Worm (Caenorhabditis elegans): ENCODE measurements around the gene F16G10.5.

The F16G10.5 gene

ce11 chrII:2378465-2379009, 11.4 kb downstream of the F16G10.5 start (continued):
- TF ChIP-seq sea-2 (GFP tag; IDR thresholded peaks at IDR 0.05) (no peak), egrh-3 (GFP tag; IDR thresholded peaks at IDR 0.05) (no peak), dpl-1 (GFP tag; optimal IDR thresholded peaks at IDR 0.05) (no peak), Y67H2A.10 (GFP tag; conservative IDR thresholded peaks at IDR 0.05) (no peak), sdz-38 (tag; optimal IDR thresholded peaks at IDR 0.05) (no peak), die-1 (tag; optimal IDR thresholded peaks at IDR 0.05) (no peak), dox-1 (GFP tag; IDR thresholded peaks at IDR 0.05) (peak; percentile 90; the same call in 1 of the 2 replicates), aptf-3 (GFP tag; IDR thresholded peaks at IDR 0.05) (no peak), lsy-27 (tag; optimal IDR thresholded peaks at IDR 0.05; ENCODE audit: borderline replicate concordance, insufficient read depth) (no peak), F57C9.4 (tag; optimal IDR thresholded peaks at IDR 0.05) (no peak), D2030.7 (GFP tag; IDR thresholded peaks at IDR 0.05) (no peak), ceh-40 (GFP tag; IDR thresholded peaks at IDR 0.05) (0 out of 2 replicates have a peak, but pooled peaks have one; percentile 2), fkh-3 (tag; optimal IDR thresholded peaks at IDR 0.05) (no peak), let-607 (tag; optimal IDR thresholded peaks at IDR 0.05) (peak; percentile 79 to 88), attf-3 (GFP tag; conservative IDR thresholded peaks at IDR 0.05) (no peak), nhr-27 (tag; optimal IDR thresholded peaks at IDR 0.05) (no peak), lir-1 (GFP tag; conservative IDR thresholded peaks at IDR 0.05) (0 out of 2 replicates have a peak, but pooled peaks have one; percentile 45), T26A5.8 (tag; optimal IDR thresholded peaks at IDR 0.05) (no peak), gei-17 (GFP tag; optimal IDR thresholded peaks at IDR 0.05) (peak; percentile 61), hmg-20 (GFP tag; IDR thresholded peaks at IDR 0.05) (no peak), ccch-3 (GFP tag; optimal IDR thresholded peaks at IDR 0.05) (no peak), F57A8.1 (GFP tag; optimal IDR thresholded peaks at IDR 0.05) (no peak), efl-1 (GFP tag; optimal IDR thresholded peaks at IDR 0.05) (no peak), ztf-28 (GFP tag; IDR thresholded peaks at IDR 0.05) (no peak), nhr-179 (tag; optimal IDR thresholded peaks at IDR 0.05) (no peak), xnd-1 (tag; optimal IDR thresholded peaks at IDR 0.05) (no peak), ZK185.1 (tag; optimal IDR thresholded peaks at IDR 0.05; ENCODE audit: poor library complexity, severe bottlenecking) (no peak), lin-54 (GFP tag; optimal IDR thresholded peaks at IDR 0.05) (no peak), F33H1.4 (GFP tag; IDR thresholded peaks at IDR 0.05) (no peak), Y56A3A.18 (GFP tag; IDR thresholded peaks at IDR 0.05) (peak; percentile 51; the same call in 1 of the 2 replicates), bed-2 (GFP tag; IDR thresholded peaks at IDR 0.05) (no peak), atf-7 (tag; optimal IDR thresholded peaks at IDR 0.05) (peak; percentile 99), madf-10 (tag; optimal IDR thresholded peaks at IDR 0.05) (peak; percentile 41), lin-35 (GFP tag; optimal IDR thresholded peaks at IDR 0.05) (no peak), madf-6 (GFP tag; IDR thresholded peaks at IDR 0.05) (no peak), ztf-22 (GFP tag; optimal IDR thresholded peaks at IDR 0.05) (peak; percentile 100), lin-26 (GFP tag; IDR thresholded peaks at IDR 0.05) (no peak), aptf-2 (GFP tag; conservative IDR thresholded peaks at IDR 0.05) (no peak), him-1 (tag; optimal IDR thresholded peaks at IDR 0.05) (no peak)

- TF ChIP-seq egrh-3 (GFP tag; IDR thresholded peaks at IDR 0.05) (peak; percentile 55; the same call in 1 of the 2 replicates), ccch-3 (GFP tag; optimal IDR thresholded peaks at IDR 0.05) (no peak), snpc-4 (GFP tag; optimal IDR thresholded peaks at IDR 0.05) (no peak), snpc-4 (tag; optimal IDR thresholded peaks at IDR 0.05) (no peak)
These were observed 12.6 kb downstream of the F16G10.5 start for ce11 chrII:2379673-2380072.
